Fruit fly (Drosophila melanogaster): ENCODE data around the gene slx1.

DNA sequence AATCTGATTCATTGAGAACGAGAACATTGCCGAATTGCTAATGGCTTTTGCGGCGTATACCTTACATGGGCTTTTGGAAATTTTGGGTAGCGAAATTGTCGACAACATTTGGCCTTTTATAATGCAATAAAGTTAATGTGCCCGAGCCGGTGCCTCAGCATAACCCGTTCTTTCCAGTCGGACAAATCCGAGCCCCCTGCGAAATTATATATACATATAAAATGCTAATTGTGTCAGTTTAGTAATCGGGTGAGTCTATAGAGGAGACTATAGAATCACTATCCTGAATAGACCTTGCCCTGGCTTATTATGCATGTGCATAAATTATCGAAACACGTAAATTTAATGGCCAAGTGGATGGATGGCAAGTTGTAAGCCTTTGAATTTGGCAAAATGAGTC, 36.6 kb downstream of the slx1 start:
- TF ChIP-seq CG11762 (GFP tag; optimal IDR thresholded peaks at IDR 0.05; ENCODE audit: insufficient read depth) (no peak), topi (GFP tag; optimal IDR thresholded peaks at IDR 0.05) (no peak), CG8119 (GFP tag; IDR thresholded peaks at IDR 0.05) (no peak), CG6854 (GFP tag; optimal IDR thresholded peaks at IDR 0.05) (no peak), esn (GFP tag; optimal IDR thresholded peaks at IDR 0.05) (no peak), CG9139 (GFP tag; optimal IDR thresholded peaks at IDR 0.05) (no peak), svp (GFP tag) (no peak), OdsH (GFP tag; optimal IDR thresholded peaks at IDR 0.05) (no peak), Lpt (GFP tag; optimal IDR thresholded peaks at IDR 0.05) (no peak)

All from whole organism, prepupa.